Worm (Caenorhabditis elegans): ENCODE results near the gene C50F7.3.

C50F7.3 gene

DNA sequence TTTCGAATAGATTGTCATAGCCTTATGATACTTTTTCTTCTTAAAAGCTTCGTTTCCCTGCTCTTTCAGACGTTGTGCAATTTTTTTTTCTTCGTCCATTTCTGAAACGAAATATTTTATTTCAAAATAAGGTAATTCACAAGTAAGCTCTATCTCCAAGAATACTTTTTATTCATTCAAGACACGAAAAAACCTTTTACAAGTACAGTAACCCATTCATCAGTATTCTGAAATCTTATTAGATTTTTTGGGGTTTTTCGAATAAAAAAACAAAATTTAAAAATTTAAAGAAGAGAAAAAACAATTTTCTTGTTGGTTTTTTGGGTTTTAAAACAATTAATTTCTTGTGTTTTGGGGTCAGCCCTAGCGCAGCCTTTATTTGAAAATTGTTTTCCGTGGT is 46.7 kb downstream of the C50F7.3 start, which contains the start of gene rpap-3:
TSS of gene rpap-3 (minus strand) at position 101 of the 400 bp plus-strand sequence.
- no peak for TF ChIP-seq him-1 (tag; optimal IDR thresholded peaks at IDR 0.05)
- no peak for TF ChIP-seq dao-5 (tag; optimal IDR thresholded peaks at IDR 0.05)
- TF ChIP-seq W03F9.2 (tag; optimal IDR thresholded peaks at IDR 0.05) = no peak

DNA sequence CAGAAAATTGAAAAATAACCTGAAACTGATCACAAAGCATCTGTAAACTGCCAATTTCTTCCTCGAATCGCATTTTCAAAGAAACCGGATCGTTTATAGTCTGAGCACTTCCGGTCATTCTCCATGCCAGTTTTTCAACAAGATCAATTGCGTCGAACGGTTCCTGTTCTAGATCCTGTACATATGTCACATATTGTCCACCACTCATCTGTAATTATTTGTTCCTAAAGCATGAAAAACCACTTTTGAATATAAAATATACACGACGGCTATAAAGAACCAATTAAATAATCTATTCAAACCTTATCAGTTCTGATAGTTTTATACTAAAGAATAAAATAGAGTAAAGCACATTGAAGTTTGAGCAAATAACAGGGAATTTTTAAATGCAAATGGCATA is 50.2 kb downstream of the C50F7.3 start, which contains the start of gene sec-10:
TSS of gene sec-10 (minus strand) at position 208 of the 400 bp plus-strand sequence.
- no peak for TF ChIP-seq him-1 (tag; optimal IDR thresholded peaks at IDR 0.05)
- no peak for TF ChIP-seq dao-5 (tag; optimal IDR thresholded peaks at IDR 0.05)
- no peak for TF ChIP-seq W03F9.2 (tag; optimal IDR thresholded peaks at IDR 0.05)
